Fruit fly (Drosophila melanogaster) whole organism, embryonic: ENCODE measurements around the gene Socs36E.

ENCODE experiments used
- Antp ChIP-seq: fragments of 200-800 bp; sonication (Bioruptor generic); optimal IDR thresholded peaks from 3 replicates; lab custom pipeline; 2016; ENCODE audit warnings: missing biosample characterization, missing genetic modification characterization
- CG11695 ChIP-seq: fragments of 200-800 bp; sonication (Bioruptor generic); IDR thresholded peaks from 3 replicates; pipeline ENCODE4 v1.3.6; 2022; ENCODE audit warnings: missing biosample characterization, missing genetic modification characterization
- CG13424 ChIP-seq: fragments of 200-800 bp; sonication (Bioruptor generic); optimal IDR thresholded peaks from 2 replicates; lab custom pipeline; 2019; ENCODE audit warnings: missing biosample characterization, mild to moderate bottlenecking, missing genetic modification characterization, moderate library complexity
- CG13894 ChIP-seq: fragments of 200-800 bp; sonication (Bioruptor generic); optimal IDR thresholded peaks from 3 replicates; lab custom pipeline; 2018; ENCODE audit warnings: missing biosample characterization, mild to moderate bottlenecking, missing genetic modification characterization, moderate library complexity
- CG14441 ChIP-seq: fragments of 200-800 bp; sonication (Bioruptor generic); IDR thresholded peaks from 2 replicates; pipeline ENCODE4 v1.3.6; 2022; ENCODE audit warnings: missing biosample characterization, missing genetic modification characterization
- CG15696 ChIP-seq: fragments of 200-800 bp; sonication (Bioruptor generic); optimal IDR thresholded peaks from 2 replicates; lab custom pipeline; 2019; ENCODE audit warnings: missing biosample characterization, mild to moderate bottlenecking, missing genetic modification characterization, moderate library complexity
- CG16815 ChIP-seq: fragments of 200-800 bp; sonication (Bioruptor generic); optimal IDR thresholded peaks from 3 replicates; lab custom pipeline; 2017; ENCODE audit warnings: missing biosample characterization, mild to moderate bottlenecking, missing genetic modification characterization
- CG17385 ChIP-seq: fragments of 200-800 bp; sonication (Bioruptor generic); optimal IDR thresholded peaks from 3 replicates; lab custom pipeline; 2018; ENCODE audit warnings: missing biosample characterization, mild to moderate bottlenecking, missing genetic modification characterization
- CG18476 ChIP-seq: fragments of 200-800 bp; sonication (Bioruptor generic); optimal IDR thresholded peaks from 2 replicates; lab custom pipeline; 2016; ENCODE audit warnings: missing biosample characterization, mild to moderate bottlenecking, missing genetic modification characterization
- CG32532 ChIP-seq: fragments of 200-800 bp; sonication (Bioruptor generic); IDR thresholded peaks from 2 replicates; pipeline ENCODE4 v1.3.6; 2022; ENCODE audit warnings: missing biosample characterization, missing genetic modification characterization
- CG32767 ChIP-seq: fragments of 200-800 bp; sonication (Bioruptor generic); IDR thresholded peaks from 2 replicates; pipeline ENCODE4 v1.3.6; 2022; ENCODE audit warnings: missing biosample characterization, missing genetic modification characterization
- CG5245 ChIP-seq: fragments of 200-800 bp; sonication (Bioruptor generic); optimal IDR thresholded peaks from 3 replicates; lab custom pipeline; 2016; ENCODE audit warnings: missing biosample characterization, missing genetic modification characterization
- CG6254 ChIP-seq: fragments of 200-800 bp; sonication (Bioruptor generic); optimal IDR thresholded peaks from 3 replicates; lab custom pipeline; 2017; ENCODE audit warnings: mild to moderate bottlenecking, missing biosample characterization, missing genetic modification reagents, missing genetic modification characterization
- CG6654 ChIP-seq: fragments of 200-800 bp; sonication (Bioruptor generic); optimal IDR thresholded peaks from 2 replicates; lab custom pipeline; 2017; ENCODE audit warnings: missing biosample characterization, mild to moderate bottlenecking, missing genetic modification characterization
- CG7556 ChIP-seq: fragments of 200-800 bp; sonication (Bioruptor generic); optimal IDR thresholded peaks from 2 replicates; lab custom pipeline; 2017; ENCODE audit warnings: missing biosample characterization, mild to moderate bottlenecking, missing genetic modification characterization
- CG9932 ChIP-seq: fragments of 200-800 bp; sonication (Bioruptor generic); IDR thresholded peaks from 2 replicates; pipeline ENCODE4 v1.3.6; 2022; ENCODE audit warnings: missing biosample characterization, missing genetic modification characterization
- Dip3 ChIP-seq: fragments of 200-800 bp; sonication (Bioruptor generic); optimal IDR thresholded peaks from 3 replicates; lab custom pipeline; 2016; ENCODE audit warnings: missing biosample characterization, missing genetic modification characterization
- Fer3 ChIP-seq: fragments of 200-800 bp; sonication (Bioruptor generic); optimal IDR thresholded peaks from 2 replicates; lab custom pipeline; 2018; ENCODE audit warnings: missing biosample characterization, mild to moderate bottlenecking, missing genetic modification characterization, moderate library complexity
- H15 ChIP-seq: fragments of 200-800 bp; sonication (Bioruptor generic); IDR thresholded peaks from 3 replicates; pipeline ENCODE4 v1.3.6; 2022; ENCODE audit warnings: missing biosample characterization, missing genetic modification characterization
- HmgD ChIP-seq: fragments of 200-800 bp; sonication (Bioruptor generic); optimal IDR thresholded peaks from 3 replicates; lab custom pipeline; 2016; ENCODE audit warnings: missing biosample characterization, missing genetic modification characterization
- Lpt ChIP-seq: fragments of >200 bp; optimal IDR thresholded peaks from 2 replicates; lab custom pipeline; 2018; ENCODE audit warnings: missing biosample characterization, missing genetic modification characterization
- Nf-YC ChIP-seq: fragments of 200-800 bp; optimal IDR thresholded peaks from 3 replicates; lab custom pipeline; 2019; ENCODE audit warnings: missing biosample characterization, mild to moderate bottlenecking, missing genetic modification characterization, moderate library complexity
- PHDP ChIP-seq: fragments of 200-800 bp; sonication (Bioruptor generic); optimal IDR thresholded peaks from 3 replicates; lab custom pipeline; 2018; ENCODE audit warnings: missing biosample characterization, mild to moderate bottlenecking, missing genetic modification characterization, moderate library complexity
- Sox100B ChIP-seq: fragments of 200-800 bp; sonication (Bioruptor generic); optimal IDR thresholded peaks from 3 replicates; lab custom pipeline; 2018; ENCODE audit warnings: missing biosample characterization, mild to moderate bottlenecking, missing genetic modification characterization
- ap ChIP-seq: fragments of 200-800 bp; sonication (Bioruptor generic); IDR thresholded peaks from 2 replicates; pipeline ENCODE4 v1.3.6; 2022; ENCODE audit warnings: missing biosample characterization, missing genetic modification characterization
- ash1 ChIP-seq: fragments of 200-800 bp; sonication (Bioruptor generic); optimal IDR thresholded peaks from 2 replicates; lab custom pipeline; 2018; ENCODE audit warnings: missing biosample characterization, mild to moderate bottlenecking, missing genetic modification characterization
- chm ChIP-seq: fragments of 200-800 bp; sonication (Bioruptor generic); IDR thresholded peaks from 2 replicates; pipeline ENCODE4 v1.3.6; 2022; ENCODE audit warnings: missing biosample characterization, missing genetic modification characterization
- chn ChIP-seq: fragments of 200-800 bp; sonication (Bioruptor generic); optimal IDR thresholded peaks from 2 replicates; lab custom pipeline; 2016; ENCODE audit warnings: missing biosample characterization, missing genetic modification characterization
- dimm ChIP-seq: fragments of 200-800 bp; sonication (Bioruptor generic); IDR thresholded peaks from 2 replicates; pipeline ENCODE4 v1.3.6; 2022; ENCODE audit warnings: missing biosample characterization, missing genetic modification characterization
- dpn ChIP-seq, 2 experiments: fragments of 200-800 bp; sonication (Bioruptor generic); optimal IDR thresholded peaks; 3 replicates each; lab custom pipeline; 2016; ENCODE audit warnings: missing biosample characterization in 2 of 2, missing genetic modification characterization in 2 of 2
- gce ChIP-seq: fragments of 200-800 bp; sonication (Bioruptor generic); IDR thresholded peaks from 3 replicates; pipeline ENCODE4 v1.3.6; 2022; ENCODE audit warnings: missing biosample characterization, missing genetic modification characterization
- grau ChIP-seq: fragments of 200-800 bp; optimal IDR thresholded peaks from 3 replicates; lab custom pipeline; 2019; ENCODE audit warnings: missing biosample characterization, mild to moderate bottlenecking, missing genetic modification characterization, moderate library complexity
- insv ChIP-seq, 2 experiments: fragments of 200-800 bp; sonication (Bioruptor generic); optimal IDR thresholded peaks; 3 replicates each; lab custom pipeline; 2016 to 2018; ENCODE audit warnings: missing biosample characterization in 2 of 2, missing genetic modification characterization in 2 of 2
- lilli ChIP-seq: fragments of 200-800 bp; sonication (Bioruptor generic); optimal IDR thresholded peaks from 3 replicates; lab custom pipeline; 2016; ENCODE audit warnings: missing biosample characterization, missing genetic modification characterization
- onecut ChIP-seq: fragments of 200-800 bp; sonication (Bioruptor generic); IDR thresholded peaks from 2 replicates; pipeline ENCODE4 v1.3.6; 2022; ENCODE audit warnings: missing biosample characterization, missing genetic modification characterization
- row ChIP-seq: fragments of 200-800 bp; sonication (Bioruptor generic); IDR thresholded peaks from 3 replicates; pipeline ENCODE4 v1.3.6; 2022; ENCODE audit warnings: missing biosample characterization, missing genetic modification characterization
- sens ChIP-seq: fragments of 200-800 bp; sonication (Bioruptor generic); peaks from one replicate; lab custom pipeline; 2016; ENCODE audit warnings: missing biosample characterization, missing genetic modification characterization
- sens-2 ChIP-seq: fragments of 200-800 bp; sonication (Bioruptor generic); IDR thresholded peaks from 2 replicates; pipeline ENCODE4 v1.3.6; 2022; ENCODE audit warnings: missing biosample characterization, missing genetic modification characterization
- seq ChIP-seq: fragments of 200-800 bp; sonication (Bioruptor generic); IDR thresholded peaks from 2 replicates; pipeline ENCODE4 v1.3.6; 2022; ENCODE audit warnings: missing biosample characterization, missing genetic modification characterization
- sisA ChIP-seq: fragments of 200-800 bp; sonication (Bioruptor generic); IDR thresholded peaks from 2 replicates; pipeline ENCODE4 v1.3.6; 2022; ENCODE audit warnings: missing biosample characterization, missing genetic modification characterization
- sob ChIP-seq: fragments of 200-800 bp; sonication (Bioruptor generic); IDR thresholded peaks from 2 replicates; pipeline ENCODE4 v1.3.6; 2022; ENCODE audit warnings: missing biosample characterization, missing genetic modification characterization
- sr ChIP-seq: fragments of 200-800 bp; sonication (Bioruptor generic); IDR thresholded peaks from 3 replicates; pipeline ENCODE4 v1.3.6; 2022; ENCODE audit warnings: missing biosample characterization, missing genetic modification characterization
- sug ChIP-seq: fragments of 200-800 bp; optimal IDR thresholded peaks from 2 replicates; lab custom pipeline; 2019; ENCODE audit warnings: missing biosample characterization, mild to moderate bottlenecking, missing genetic modification characterization, moderate library complexity
- tgo ChIP-seq: fragments of 200-800 bp; sonication (Bioruptor generic); IDR thresholded peaks from 3 replicates; pipeline ENCODE4 v1.3.6; 2022; ENCODE audit warnings: missing biosample characterization, missing genetic modification characterization
- tll ChIP-seq, 2 experiments: fragments of 200-800 bp in 1 of 2; fragments of >200 bp in 1 of 2; sonication (Bioruptor generic) in 1 of 2; optimal IDR thresholded peaks; 2 replicates each; lab custom pipeline; 2017 to 2019; ENCODE audit warnings: missing biosample characterization in 2 of 2, missing genetic modification characterization in 2 of 2, mild to moderate bottlenecking in 1 of 2, moderate library complexity in 1 of 2
- vvl ChIP-seq: fragments of 200-800 bp; sonication (Bioruptor generic); IDR thresholded peaks from 2 replicates; pipeline ENCODE4 v1.3.6; 2022; ENCODE audit warnings: missing biosample characterization, missing genetic modification characterization
- wdn ChIP-seq: fragments of 200-800 bp; sonication (Bioruptor generic); IDR thresholded peaks from 2 replicates; pipeline ENCODE4 v1.3.6; 2022; ENCODE audit warnings: missing biosample characterization, missing genetic modification characterization
- zen ChIP-seq: fragments of 200-800 bp; sonication (Bioruptor generic); optimal IDR thresholded peaks from 3 replicates; lab custom pipeline; 2018; ENCODE audit warnings: missing biosample characterization, mild to moderate bottlenecking, missing genetic modification characterization, moderate library complexity
- zf30C ChIP-seq: fragments of 200-800 bp; sonication (Bioruptor generic); optimal IDR thresholded peaks from 3 replicates; lab custom pipeline; 2018; ENCODE audit warnings: missing biosample characterization, mild to moderate bottlenecking, missing genetic modification characterization
- zfh1 ChIP-seq: fragments of 200-800 bp; sonication (Bioruptor generic); IDR thresholded peaks from 3 replicates; pipeline ENCODE4 v1.3.6; 2022; ENCODE audit warnings: missing biosample characterization, missing genetic modification characterization

The Socs36E gene

DNA sequence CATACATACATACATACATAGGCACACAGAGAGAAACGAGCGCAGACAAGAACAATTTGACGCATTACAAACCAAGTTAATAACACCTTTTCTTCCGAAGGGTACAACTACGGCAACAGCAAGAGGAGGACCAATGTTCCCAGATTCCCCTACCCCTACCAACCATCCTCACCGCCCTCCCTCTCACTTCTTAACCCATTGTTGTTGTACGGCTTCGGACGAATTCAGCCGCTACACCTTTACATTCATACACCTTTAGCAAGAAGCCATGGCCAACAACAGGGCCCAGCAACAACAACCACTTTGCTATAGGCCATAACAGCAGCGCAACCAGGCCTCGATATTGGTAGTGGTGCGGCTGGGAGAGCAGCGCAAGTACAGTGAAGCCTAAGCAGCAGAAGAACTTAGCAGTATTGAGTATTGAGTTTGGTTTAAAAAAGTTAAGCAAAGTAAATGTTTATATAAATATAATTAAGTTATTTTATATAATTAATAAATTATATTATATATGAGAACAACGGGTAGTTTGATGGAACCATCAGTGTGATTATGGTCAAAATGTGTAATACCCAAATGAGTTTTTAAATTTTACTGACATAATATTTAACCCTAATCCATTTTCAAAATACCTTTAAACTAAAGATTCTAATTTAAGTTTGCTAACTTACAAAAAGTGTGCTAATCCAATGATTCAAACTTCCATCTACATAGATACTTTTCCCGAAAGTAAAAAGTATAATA is 1.7 kb downstream of the Socs36E start (continued):
- TF ChIP-seq CG32767 (GFP tag; lab: Robert Waterston, UW) (no peak), CG16815 (GFP tag; lab: Kevin White, UChicago) (peak; percentile 42), sens (GFP tag; lab: Kevin White, UChicago) (peak; percentile 78), lilli (GFP tag; lab: Kevin White, UChicago) (peak; percentile 2), CG15696 (peak; percentile 2), seq (GFP tag; lab: Robert Waterston, UW) (no peak), dimm (GFP tag; lab: Robert Waterston, UW) (no peak), zen (tag; lab: Kevin White, UChicago) (no peak), CG7556 (GFP tag; lab: Kevin White, UChicago) (peak; percentile 49), HmgD (GFP tag; lab: Kevin White, UChicago) (no peak), CG13424 (peak; percentile 33), CG11695 (GFP tag; lab: Robert Waterston, UW) (0 out of 3 replicates have a peak, but pooled peaks have one; percentile 20), zfh1 (GFP tag; lab: Robert Waterston, UW) (0 out of 3 replicates have a peak, but pooled peaks have one; percentile 42), zf30C (peak; percentile 86), vvl (GFP tag; lab: Robert Waterston, UW) (peak; percentile 74), row (GFP tag; lab: Robert Waterston, UW) (peak; percentile 61; the same call in 2 of the 3 replicates), sob (peak; percentile 46), gce (0 out of 3 replicates have a peak, but pooled peaks have one; percentile 5), Fer3 (peak; percentile 47), sisA (GFP tag; lab: Robert Waterston, UW) (peak; percentile 57; the same call in 1 of the 2 replicates), CG14441 (peak; percentile 63), wdn (GFP tag; lab: Robert Waterston, UW) (peak; percentile 47; the same call in 1 of the 2 replicates), dpn (GFP tag; optimal IDR thresholded peaks at IDR 0.05; lab: Kevin White, UChicago) (peak; percentile 8 to 41), CG9932 (GFP tag; lab: Robert Waterston, UW) (peak; percentile 79), Antp (peak; percentile 52), ash1 (GFP tag; lab: Kevin White, UChicago) (peak; percentile 13), chm (peak; percentile 57; the same call in 1 of the 2 replicates), Sox100B (GFP tag; lab: Kevin White, UChicago) (peak; percentile 55), onecut (GFP tag; lab: Robert Waterston, UW) (peak; percentile 34), Nf-YC (tag; lab: Kevin White, UChicago) (no peak), sr (GFP tag; lab: Robert Waterston, UW) (no peak), PHDP (tag; lab: Kevin White, UChicago) (peak; percentile 11), tgo (GFP tag; lab: Robert Waterston, UW) (peak; percentile 48; the same call in 2 of the 3 replicates), CG6254 (no peak), CG6654 (no peak), CG13894 (peak; percentile 19), ap (GFP tag; lab: Robert Waterston, UW) (0 out of 2 replicates have a peak, but pooled peaks have one; percentile 6), chn (peak; percentile 55), insv (GFP tag; optimal IDR thresholded peaks at IDR 0.05; lab: Kevin White, UChicago) (peak in 1 of 2 experiments; percentile 5), sens-2 (no peak), grau (peak; percentile 89), sug (tag; lab: Kevin White, UChicago) (no peak), CG17385 (GFP tag; lab: Kevin White, UChicago) (peak; percentile 0), CG5245 (GFP tag; lab: Kevin White, UChicago) (no peak), tll (GFP tag; optimal IDR thresholded peaks at IDR 0.05; lab: Kevin White, UChicago) (peak in 1 of 2 experiments; percentile 41), Dip3 (no peak), CG18476 (GFP tag; lab: Kevin White, UChicago) (peak; percentile 33), CG32532 (GFP tag; lab: Robert Waterston, UW) (peak; percentile 76), H15 (GFP tag; lab: Robert Waterston, UW) (peak; percentile 61; the same call in 1 of the 3 replicates), Lpt (GFP tag; lab: Kevin White, UChicago) (no peak)
